Fruit fly (Drosophila melanogaster): ENCODE results near the gene CG13474.

CG13474 gene

DNA sequence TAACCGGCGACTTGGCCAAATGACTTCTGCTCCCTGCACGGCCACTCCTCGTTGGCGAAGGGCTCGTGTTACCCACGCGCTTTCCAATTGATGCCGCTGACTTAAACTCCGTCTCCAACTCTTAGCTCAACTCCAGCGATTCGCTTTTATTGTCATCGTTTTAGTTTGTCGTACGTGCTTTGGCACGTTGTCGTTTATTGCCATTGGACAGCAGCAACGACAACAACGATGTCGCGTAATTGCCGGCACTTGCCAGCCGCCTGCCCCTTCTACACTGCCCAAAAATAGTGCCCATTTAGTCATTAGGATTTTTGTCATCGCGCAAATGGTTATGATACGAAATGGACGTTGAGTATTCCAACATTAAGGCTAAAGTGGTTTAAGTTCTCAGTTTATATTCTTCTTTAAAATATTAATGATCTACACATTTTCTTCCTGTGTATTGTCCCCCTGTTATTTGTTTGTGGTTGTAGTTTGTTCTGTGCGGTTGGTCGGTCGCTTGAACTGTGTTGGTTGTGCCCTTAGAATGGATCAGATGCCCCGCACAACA lies 31.0 kb downstream of the CG13474 start (continued):
- TF ChIP-seq Mad (GFP tag; optimal IDR thresholded peaks at IDR 0.05) (peak; percentile 87), so (GFP tag; IDR thresholded peaks at IDR 0.05) (peak; percentile 85), ranshi (GFP tag; IDR thresholded peaks at IDR 0.05) (peak; percentile 82), sim (GFP tag; IDR thresholded peaks at IDR 0.05) (peak; percentile 58; the same call in 1 of the 2 replicates), lab (GFP tag; optimal IDR thresholded peaks at IDR 0.05) (peak; percentile 93), ab (GFP tag; optimal IDR thresholded peaks at IDR 0.05) (peak; percentile 60), br (optimal IDR thresholded peaks at IDR 0.05) (no peak), CG4730 (GFP tag; IDR thresholded peaks at IDR 0.05) (peak; percentile 82), danr (GFP tag; IDR thresholded peaks at IDR 0.05) (peak; percentile 80), Kr (GFP tag; optimal IDR thresholded peaks at IDR 0.05) (no peak), scrt (GFP tag; optimal IDR thresholded peaks at IDR 0.05) (peak; percentile 76), CG10321 (GFP tag; IDR thresholded peaks at IDR 0.05) (no peak), CG30431 (GFP tag; optimal IDR thresholded peaks at IDR 0.05) (peak; percentile 82), Scr (GFP tag; IDR thresholded peaks at IDR 0.05; ENCODE audit: partially characterized antibody) (no peak), Nf-YA (GFP tag; IDR thresholded peaks at IDR 0.05) (peak; percentile 52; the same call in 1 of the 2 replicates), sob (GFP tag; IDR thresholded peaks at IDR 0.05) (peak; percentile 91), gcm (GFP tag; optimal IDR thresholded peaks at IDR 0.05) (peak; percentile 88), ac (GFP tag; optimal IDR thresholded peaks at IDR 0.05) (peak; percentile 85), ara (GFP tag; IDR thresholded peaks at IDR 0.05) (peak; percentile 92), Gug (GFP tag; IDR thresholded peaks at IDR 0.05) (peak; percentile 80), klu (GFP tag; IDR thresholded peaks at IDR 0.05) (0 out of 2 replicates have a peak, but pooled peaks have one; percentile 35), D19A (tag; optimal IDR thresholded peaks at IDR 0.05) (peak; percentile 86), CG12299 (tag; optimal IDR thresholded peaks at IDR 0.05) (peak; percentile 85), Doc3 (GFP tag; IDR thresholded peaks at IDR 0.05; ENCODE audit: partially characterized antibody) (no peak), ro (GFP tag; IDR thresholded peaks at IDR 0.05) (peak; percentile 48; the same call in 1 of the 2 replicates), CG1602 (GFP tag; optimal IDR thresholded peaks at IDR 0.05) (peak; percentile 87), NC2β (GFP tag; optimal IDR thresholded peaks at IDR 0.05) (peak; percentile 86), Chrac-16 (GFP tag; optimal IDR thresholded peaks at IDR 0.05) (peak; percentile 87), CG17829 (tag; optimal IDR thresholded peaks at IDR 0.05) (peak; percentile 93), dmrt99B (tag; optimal IDR thresholded peaks at IDR 0.05) (peak; percentile 91), CG33213 (GFP tag; optimal IDR thresholded peaks at IDR 0.05) (peak; percentile 88), CG9932 (GFP tag; IDR thresholded peaks at IDR 0.05) (peak; percentile 69), CG31441 (GFP tag; IDR thresholded peaks at IDR 0.05) (peak; percentile 93), CG6689 (GFP tag; IDR thresholded peaks at IDR 0.05) (peak; percentile 87), CG12219 (GFP tag; optimal IDR thresholded peaks at IDR 0.05) (peak; percentile 92), CG8765 (GFP tag; IDR thresholded peaks at IDR 0.05) (peak; percentile 73), TFAM (GFP tag; optimal IDR thresholded peaks at IDR 0.05) (peak; percentile 49), Dip3 (GFP tag; optimal IDR thresholded peaks at IDR 0.05) (peak; percentile 79), CG34224 (GFP tag; IDR thresholded peaks at IDR 0.05; ENCODE audit: partially characterized antibody) (no peak), CG6254 (GFP tag; optimal IDR thresholded peaks at IDR 0.05) (peak; percentile 89), C15 (GFP tag; IDR thresholded peaks at IDR 0.05) (0 out of 3 replicates have a peak, but pooled peaks have one; percentile 45), CG17612 (GFP tag; IDR thresholded peaks at IDR 0.05) (peak; percentile 47; the same call in 1 of the 2 replicates), p53 (GFP tag; optimal IDR thresholded peaks at IDR 0.05) (peak; percentile 51), ERR (GFP tag; optimal IDR thresholded peaks at IDR 0.05) (peak; percentile 79), CG30020 (tag; optimal IDR thresholded peaks at IDR 0.05) (peak; percentile 60), hbn (GFP tag; IDR thresholded peaks at IDR 0.05; ENCODE audit: partially characterized antibody) (no peak), Drgx (GFP tag; IDR thresholded peaks at IDR 0.05) (peak; percentile 90), CG4707 (GFP tag; optimal IDR thresholded peaks at IDR 0.05) (peak; percentile 86), cato (GFP tag; optimal IDR thresholded peaks at IDR 0.05; ENCODE audit: borderline replicate concordance) (peak; percentile 78), ham (GFP tag; IDR thresholded peaks at IDR 0.05) (no peak), al (GFP tag; IDR thresholded peaks at IDR 0.05) (peak; percentile 55)

Measured in whole organism, embryonic.